Worm (Caenorhabditis elegans): Measurements from ENCODE around the gene str-250.

The str-250 gene

ce11 chrV:13907557-13908104 is 10.8 kb upstream of the str-250 start (continued):
- TF ChIP-seq lsy-2 (tag; optimal IDR thresholded peaks at IDR 0.05), result peak; percentile 69 to 72
- TF ChIP-seq madf-5 (GFP tag; IDR thresholded peaks at IDR 0.05), result 0 out of 4 replicates have a peak, but pooled peaks of 1 of the 2 experiments have one; percentile 52
- TF ChIP-seq ceh-44 (GFP tag; IDR thresholded peaks at IDR 0.05), result no peak
- peak; percentile 91 for TF ChIP-seq aha-1 (tag)
- TF ChIP-seq hif-1 (tag; optimal IDR thresholded peaks at IDR 0.05), result peak in 1 of 2 experiments; percentile 39
- peak; percentile 69; the same call in 1 of the 2 replicates for TF ChIP-seq mdt-29 (GFP tag; IDR thresholded peaks at IDR 0.05)
- no peak for TF ChIP-seq egl-27 (tag; optimal IDR thresholded peaks at IDR 0.05)
- no peak for TF ChIP-seq dpl-1 (GFP tag; optimal IDR thresholded peaks at IDR 0.05)
- no peak for TF ChIP-seq ZK546.5 (tag; optimal IDR thresholded peaks at IDR 0.05)
- TF ChIP-seq hlh-11 (tag; optimal IDR thresholded peaks at IDR 0.05), result peak; percentile 70
- no peak; the same call in 1 of the 2 replicates for TF ChIP-seq ctbp-1 (GFP tag; IDR thresholded peaks at IDR 0.05)
- no peak for TF ChIP-seq ceh-82 (tag; optimal IDR thresholded peaks at IDR 0.05)
- peak in 1 of 2 experiments; percentile 1 for TF ChIP-seq daf-16 (GFP tag; optimal IDR thresholded peaks at IDR 0.05)
- peak; percentile 18 for TF ChIP-seq daf-16 (tag; optimal IDR thresholded peaks at IDR 0.05)
- no peak for TF ChIP-seq saeg-2 (GFP tag; IDR thresholded peaks at IDR 0.05)
- TF ChIP-seq ceh-20 (GFP tag; IDR thresholded peaks at IDR 0.05), result no peak
- TF ChIP-seq nhr-42 (GFP tag; IDR thresholded peaks at IDR 0.05), result peak; percentile 27; the same call in 1 of the 2 replicates
- TF ChIP-seq mep-1 (tag; optimal IDR thresholded peaks at IDR 0.05), result peak; percentile 94
- TF ChIP-seq unc-62 (GFP tag; optimal IDR thresholded peaks at IDR 0.05 in 1 of 2), result no peak
- no peak for TF ChIP-seq unc-62 (tag; optimal IDR thresholded peaks at IDR 0.05)
- no peak for TF ChIP-seq ama-1 (optimal IDR thresholded peaks at IDR 0.05)
- TF ChIP-seq F10B5.3 (tag; optimal IDR thresholded peaks at IDR 0.05), result no peak
- TF ChIP-seq Y5F2A.4 (GFP tag; optimal IDR thresholded peaks at IDR 0.05), result no peak
- TF ChIP-seq fkh-10 (GFP tag; optimal IDR thresholded peaks at IDR 0.05), result no peak
- no peak for TF ChIP-seq unc-39 (tag; optimal IDR thresholded peaks at IDR 0.05)
- no peak for TF ChIP-seq snpc-4 (tag; optimal IDR thresholded peaks at IDR 0.05)
- no peak for TF ChIP-seq lin-13 (GFP tag; optimal IDR thresholded peaks at IDR 0.05)
- no peak for TF ChIP-seq ces-1 (GFP tag; optimal IDR thresholded peaks at IDR 0.05)
- peak; percentile 27; the same call in 1 of the 2 replicates for TF ChIP-seq snpc-1.2 (GFP tag; IDR thresholded peaks at IDR 0.05)
- no peak for TF ChIP-seq zfp-2 (tag; optimal IDR thresholded peaks at IDR 0.05)
- no peak for TF ChIP-seq tag-97 (GFP tag; IDR thresholded peaks at IDR 0.05)
- TF ChIP-seq skn-1 (tag; optimal IDR thresholded peaks at IDR 0.05), result no peak
- peak; percentile 42; the same call in 1 of the 2 replicates for TF ChIP-seq nhr-41 (GFP tag; IDR thresholded peaks at IDR 0.05)
- peak; percentile 34; the same call in 1 of the 2 replicates for TF ChIP-seq madf-9 (GFP tag; conservative IDR thresholded peaks at IDR 0.05)
- TF ChIP-seq daf-12 (tag; optimal IDR thresholded peaks at IDR 0.05), result no peak
- TF ChIP-seq dve-1 (tag; optimal IDR thresholded peaks at IDR 0.05; ENCODE audit: insufficient read depth), result peak; percentile 28
- TF ChIP-seq cey-2 (tag; optimal IDR thresholded peaks at IDR 0.05; ENCODE audit: borderline replicate concordance, insufficient read depth), result no peak
- TF ChIP-seq nhr-102 (tag; optimal IDR thresholded peaks at IDR 0.05), result peak; percentile 70
- TF ChIP-seq ceh-62 (tag; optimal IDR thresholded peaks at IDR 0.05), result no peak
- TF ChIP-seq egl-43 (GFP tag; IDR thresholded peaks at IDR 0.05), result peak; percentile 73
- TF ChIP-seq zip-2 (tag; optimal IDR thresholded peaks at IDR 0.05), result no peak
- no peak for TF ChIP-seq Y105C5A.15 (GFP tag; IDR thresholded peaks at IDR 0.05)
- TF ChIP-seq jun-1 (tag; optimal IDR thresholded peaks at IDR 0.05), result no peak
- TF ChIP-seq zag-1 (tag; optimal IDR thresholded peaks at IDR 0.05), result no peak
- TF ChIP-seq lin-39 (tag; optimal IDR thresholded peaks at IDR 0.05), result no peak
- peak; percentile 75 for TF ChIP-seq T20F7.1 (GFP tag; optimal IDR thresholded peaks at IDR 0.05)
- TF ChIP-seq nhr-10 (tag; optimal IDR thresholded peaks at IDR 0.05), result peak; percentile 51
- no peak for TF ChIP-seq nhr-76 (tag; optimal IDR thresholded peaks at IDR 0.05)
- TF ChIP-seq attf-4 (tag; optimal IDR thresholded peaks at IDR 0.05), result no peak
- TF ChIP-seq hmg-1.1 (GFP tag; IDR thresholded peaks at IDR 0.05), result no peak; the same call in 1 of the 2 replicates
- no peak for TF ChIP-seq ZK337.2 (GFP tag; IDR thresholded peaks at IDR 0.05)
- peak; percentile 56 for TF ChIP-seq dmd-6 (GFP tag; IDR thresholded peaks at IDR 0.05)
